Fruit fly (Drosophila melanogaster) whole organism, embryonic: ENCODE measurements around the gene Art1.
A peak's percentile ranks its signal among the peaks of the same experiment; 100 is the strongest.

ENCODE experiments used
- Antp ChIP-seq: fragments of 200-800 bp; sonication (Bioruptor generic); optimal IDR thresholded peaks from 3 replicates; lab custom pipeline; 2016; ENCODE audit warnings: missing biosample characterization, missing genetic modification characterization
- BEAF-32 ChIP-seq: fragments of 200-800 bp; sonication (Bioruptor generic); optimal IDR thresholded peaks from 3 replicates; lab custom pipeline; 2017; ENCODE audit warnings: missing biosample characterization, missing genetic modification characterization, mild to moderate bottlenecking, moderate library complexity, missing genetic modification reagents
- CG10267 ChIP-seq: fragments of 200-800 bp; sonication (Bioruptor generic); optimal IDR thresholded peaks from 2 replicates; lab custom pipeline; 2018; ENCODE audit warnings: missing biosample characterization, mild to moderate bottlenecking, missing genetic modification characterization, moderate library complexity
- CG11247 ChIP-seq: fragments of 200-800 bp; sonication (Bioruptor generic); IDR thresholded peaks from 2 replicates; pipeline ENCODE4 v1.3.6; 2022; ENCODE audit warnings: missing biosample characterization, missing genetic modification characterization
- CG15479 ChIP-seq: fragments of 200-800 bp; sonication (Bioruptor generic); optimal IDR thresholded peaks from 3 replicates; lab custom pipeline; 2019; ENCODE audit warnings: missing biosample characterization, mild to moderate bottlenecking, missing genetic modification characterization, moderate library complexity
- CG18011 ChIP-seq: fragments of 200-800 bp; sonication (Bioruptor generic); optimal IDR thresholded peaks from 2 replicates; lab custom pipeline; 2017; ENCODE audit warnings: missing biosample characterization, missing genetic modification characterization, mild to moderate bottlenecking, moderate library complexity, missing genotype
- CG18599 ChIP-seq: fragments of 200-800 bp; sonication (Bioruptor generic); optimal IDR thresholded peaks from 3 replicates; lab custom pipeline; 2017; ENCODE audit warnings: missing biosample characterization, missing genetic modification characterization, mild to moderate bottlenecking, moderate library complexity, missing genetic modification reagents
- CG2120 ChIP-seq: fragments of 200-800 bp; sonication (Bioruptor generic); optimal IDR thresholded peaks from 3 replicates; lab custom pipeline; 2016; ENCODE audit warnings: missing biosample characterization, missing genetic modification characterization
- CG33213 ChIP-seq: fragments of 200-800 bp; sonication (Bioruptor generic); optimal IDR thresholded peaks from 3 replicates; lab custom pipeline; 2016; ENCODE audit warnings: missing biosample characterization, missing genetic modification characterization
- CG4360 ChIP-seq: fragments of 200-800 bp; sonication (Bioruptor generic); IDR thresholded peaks from 2 replicates; pipeline ENCODE4 v1.3.6; 2022; ENCODE audit warnings: missing biosample characterization, missing genetic modification characterization
- CG4617 ChIP-seq: fragments of 200-800 bp; sonication (Bioruptor generic); optimal IDR thresholded peaks from 3 replicates; lab custom pipeline; 2016; ENCODE audit warnings: missing biosample characterization, missing genetic modification characterization, borderline replicate concordance
- CG5953 ChIP-seq: fragments of 200-800 bp; sonication (Bioruptor generic); IDR thresholded peaks from 2 replicates; pipeline ENCODE4 v1.3.6; 2022; ENCODE audit warnings: missing biosample characterization, missing genetic modification characterization
- CG6813 ChIP-seq: fragments of 200-800 bp; sonication (Bioruptor generic); optimal IDR thresholded peaks from 2 replicates; lab custom pipeline; 2017; ENCODE audit warnings: missing biosample characterization, missing genetic modification characterization, mild to moderate bottlenecking, moderate library complexity, missing genetic modification reagents
- CG7987 ChIP-seq: fragments of 200-800 bp; sonication (Bioruptor generic); optimal IDR thresholded peaks from 2 replicates; lab custom pipeline; 2018; ENCODE audit warnings: missing biosample characterization, mild to moderate bottlenecking, missing genetic modification characterization, moderate library complexity
- CG9215 ChIP-seq: fragments of 200-800 bp; sonication (Bioruptor generic); IDR thresholded peaks from 2 replicates; pipeline ENCODE4 v1.3.6; 2022; ENCODE audit warnings: missing biosample characterization, missing genetic modification characterization
- CG9797 ChIP-seq: fragments of 200-800 bp; sonication (Bioruptor generic); optimal IDR thresholded peaks from 3 replicates; lab custom pipeline; 2018; ENCODE audit warnings: missing biosample characterization, mild to moderate bottlenecking, missing genetic modification characterization
- CoRest ChIP-seq: fragments of 200-800 bp; sonication (Bioruptor generic); optimal IDR thresholded peaks from 3 replicates; lab custom pipeline; 2018; ENCODE audit warnings: missing biosample characterization, mild to moderate bottlenecking, missing genetic modification characterization, moderate library complexity
- Dbx ChIP-seq: fragments of 200-800 bp; sonication (Bioruptor generic); IDR thresholded peaks from 3 replicates; pipeline ENCODE4 v1.3.6; 2022; ENCODE audit warnings: missing biosample characterization, missing genetic modification characterization
- Dp ChIP-seq: fragments of 200-800 bp; sonication (Bioruptor generic); optimal IDR thresholded peaks from 2 replicates; lab custom pipeline; 2018; ENCODE audit warnings: missing biosample characterization, mild to moderate bottlenecking, missing genetic modification characterization, moderate library complexity
- E2f1 ChIP-seq: fragments of 200-800 bp; sonication (Bioruptor generic); IDR thresholded peaks from 2 replicates; pipeline ENCODE4 v1.3.6; 2022; ENCODE audit warnings: missing biosample characterization, missing genetic modification characterization
- E2f2 ChIP-seq: fragments of 200-800 bp; sonication (Bioruptor generic); IDR thresholded peaks from 2 replicates; pipeline ENCODE4 v1.3.6; 2022; ENCODE audit warnings: missing biosample characterization, missing genetic modification characterization
- Eip74EF ChIP-seq, 2 experiments: fragments of 200-800 bp in 1 of 2; fragments of >200 bp in 1 of 2; sonication (Bioruptor generic) in 1 of 2; optimal IDR thresholded peaks; 2 replicates each; lab custom pipeline; 2017 to 2019; ENCODE audit warnings: missing biosample characterization in 2 of 2, missing genetic modification characterization in 2 of 2, mild to moderate bottlenecking in 1 of 2, moderate library complexity in 1 of 2
- HmgZ ChIP-seq: fragments of 200-800 bp; sonication (Bioruptor generic); optimal IDR thresholded peaks from 2 replicates; lab custom pipeline; 2018; ENCODE audit warnings: missing biosample characterization, mild to moderate bottlenecking, missing genetic modification characterization
- MBD-R2 ChIP-seq: fragments of 200-800 bp; sonication (Bioruptor generic); IDR thresholded peaks from 2 replicates; pipeline ENCODE4 v1.3.6; 2022; ENCODE audit warnings: missing biosample characterization, missing genetic modification characterization
- MESR4 ChIP-seq: fragments of 200-800 bp; sonication (Bioruptor generic); optimal IDR thresholded peaks from 2 replicates; lab custom pipeline; 2018; ENCODE audit warnings: missing biosample characterization, mild to moderate bottlenecking, missing genetic modification characterization, moderate library complexity
- Oaz ChIP-seq: fragments of 200-800 bp; sonication (Bioruptor generic); IDR thresholded peaks from 2 replicates; pipeline ENCODE4 v1.3.6; 2022; ENCODE audit warnings: missing biosample characterization, missing genetic modification characterization
- Pdp1 ChIP-seq, 2 experiments: fragments of 200-800 bp; sonication (Bioruptor generic); optimal IDR thresholded peaks; 3 replicates each; lab custom pipeline; 2016; ENCODE audit warnings: missing biosample characterization in 2 of 2, missing genetic modification characterization in 2 of 2, mild to moderate bottlenecking in 1 of 2, moderate library complexity in 1 of 2
- Sin3A ChIP-seq: fragments of >200 bp; optimal IDR thresholded peaks from 2 replicates; lab custom pipeline; 2018
- Taf1 ChIP-seq: fragments of 200-800 bp; sonication (Bioruptor generic); IDR thresholded peaks from 2 replicates; pipeline ENCODE4 v1.3.6; 2022; ENCODE audit warnings: missing biosample characterization, missing genetic modification characterization
- Usf ChIP-seq: fragments of 200-800 bp; sonication (Bioruptor generic); optimal IDR thresholded peaks from 2 replicates; lab custom pipeline; 2017; ENCODE audit warnings: missing genotype, missing biosample characterization, missing genetic modification characterization
- az2 ChIP-seq: fragments of 200-800 bp; sonication (Bioruptor generic); optimal IDR thresholded peaks from 3 replicates; lab custom pipeline; 2016; ENCODE audit warnings: missing biosample characterization, missing genetic modification characterization
- bigmax ChIP-seq: fragments of 200-800 bp; sonication (Bioruptor generic); optimal IDR thresholded peaks from 2 replicates; lab custom pipeline; 2018; ENCODE audit warnings: missing biosample characterization, mild to moderate bottlenecking, missing genetic modification characterization
- bsh ChIP-seq, 2 experiments: fragments of 200-800 bp; sonication (Bioruptor generic); optimal IDR thresholded peaks; 2 replicates each; lab custom pipeline; 2017 to 2018; ENCODE audit warnings: mild to moderate bottlenecking in 2 of 2, missing biosample characterization in 2 of 2, missing genetic modification characterization in 2 of 2, moderate library complexity in 1 of 2
- cas ChIP-seq: fragments of 200-800 bp; sonication (Bioruptor generic); IDR thresholded peaks from 2 replicates; pipeline ENCODE4 v1.3.6; 2022; ENCODE audit warnings: missing biosample characterization, missing genetic modification characterization
- chif ChIP-seq, 2 experiments: fragments of 200-800 bp; sonication (Bioruptor generic); optimal IDR thresholded peaks; 3 replicates each; lab custom pipeline; 2016; ENCODE audit warnings: missing biosample characterization in 2 of 2, missing genetic modification characterization in 2 of 2
- dimm ChIP-seq: fragments of 200-800 bp; sonication (Bioruptor generic); IDR thresholded peaks from 2 replicates; pipeline ENCODE4 v1.3.6; 2022; ENCODE audit warnings: missing biosample characterization, missing genetic modification characterization
- ems ChIP-seq: fragments of 200-800 bp; sonication (Bioruptor generic); optimal IDR thresholded peaks from 3 replicates; lab custom pipeline; 2016; ENCODE audit warnings: missing biosample characterization, missing genetic modification characterization
- exex ChIP-seq: fragments of 200-800 bp; sonication (Bioruptor generic); optimal IDR thresholded peaks from 4 replicates; lab custom pipeline; 2018; ENCODE audit warnings: missing biosample characterization, mild to moderate bottlenecking, missing genetic modification characterization, moderate library complexity
- gfzf ChIP-seq: fragments of 200-800 bp; sonication (Bioruptor generic); optimal IDR thresholded peaks from 2 replicates; lab custom pipeline; 2016; ENCODE audit warnings: missing biosample characterization, mild to moderate bottlenecking, missing genetic modification characterization, moderate library complexity
- klu ChIP-seq: fragments of 200-800 bp; sonication (Bioruptor generic); IDR thresholded peaks from 2 replicates; pipeline ENCODE4 v1.3.6; 2022; ENCODE audit warnings: missing biosample characterization, missing genetic modification characterization
- pan ChIP-seq, 4 experiments: fragments of >200 bp in 3 of 4; fragments of 200-800 bp in 1 of 4; sonication (Bioruptor generic) in 1 of 4; optimal IDR thresholded peaks in 3 of 4; IDR thresholded peaks in 1 of 4; 2 replicates each; pipeline versions ENCODE4 v1.3.6 to Lab custom; 2017 to 2022; ENCODE audit warnings: missing biosample characterization in 2 of 4, missing genetic modification characterization in 2 of 4, mixed read lengths in 1 of 4
- pzg ChIP-seq: fragments of 200-800 bp; sonication (Bioruptor generic); optimal IDR thresholded peaks from 3 replicates; lab custom pipeline; 2018; ENCODE audit warnings: missing biosample characterization, mild to moderate bottlenecking, missing genetic modification characterization, moderate library complexity
- schlank ChIP-seq: fragments of 200-800 bp; sonication (Bioruptor generic); optimal IDR thresholded peaks from 2 replicates; lab custom pipeline; 2018; ENCODE audit warnings: missing biosample characterization, mild to moderate bottlenecking, missing genetic modification characterization
- sna ChIP-seq: fragments of 200-800 bp; sonication (Bioruptor generic); IDR thresholded peaks from 2 replicates; pipeline ENCODE4 v1.3.6; 2022; ENCODE audit warnings: missing biosample characterization, missing genetic modification characterization; ENCODE audit not compliant: partially characterized antibody
- trem ChIP-seq: fragments of 200-800 bp; optimal IDR thresholded peaks from 3 replicates; lab custom pipeline; 2019; ENCODE audit warnings: missing biosample characterization, mild to moderate bottlenecking, missing genetic modification characterization, moderate library complexity
- tup ChIP-seq: fragments of 200-800 bp; sonication (Bioruptor generic); optimal IDR thresholded peaks from 2 replicates; lab custom pipeline; 2016; ENCODE audit warnings: missing biosample characterization, mild to moderate bottlenecking, missing genetic modification characterization, moderate library complexity
- unpg ChIP-seq: fragments of 200-800 bp; sonication (Bioruptor generic); optimal IDR thresholded peaks from 3 replicates; lab custom pipeline; 2018; ENCODE audit warnings: missing biosample characterization, mild to moderate bottlenecking, missing genetic modification characterization, moderate library complexity
- zfh2 ChIP-seq: fragments of 200-800 bp; sonication (Bioruptor generic); optimal IDR thresholded peaks from 2 replicates; lab custom pipeline; 2016; ENCODE audit warnings: missing biosample characterization, missing genetic modification characterization

Art1 gene

DNA sequence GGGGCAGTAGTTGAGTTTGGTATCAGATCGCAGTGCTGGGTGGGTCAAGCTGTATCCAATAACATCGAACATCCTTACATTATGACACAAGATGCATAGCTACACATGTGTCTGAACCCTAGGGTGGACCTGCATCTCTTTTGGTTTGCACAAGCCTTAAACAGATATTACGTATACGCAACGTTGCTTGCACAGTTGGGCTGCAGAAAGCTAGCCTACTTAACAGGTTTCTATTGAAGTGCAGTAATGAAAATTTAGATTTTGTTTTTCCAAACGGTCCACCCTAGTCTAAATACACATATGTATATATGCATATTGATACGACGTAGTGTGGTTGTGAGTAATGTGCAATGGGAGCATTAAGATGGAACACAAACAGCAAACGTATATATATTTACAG lies 12.8 kb downstream of the Art1 start (continued):
- TF ChIP-seq sna (GFP tag; lab: Robert Waterston, UW) = no peak
- no peak for TF ChIP-seq klu (GFP tag; lab: Robert Waterston, UW)
- no peak for TF ChIP-seq CG18599 (GFP tag; lab: Kevin White, UChicago)
- 0 out of 2 replicates have a peak, but pooled peaks have one; percentile 17 for TF ChIP-seq E2f1 (GFP tag; lab: Robert Waterston, UW)
- no peak for TF ChIP-seq CG5953 (GFP tag; lab: Robert Waterston, UW)
- TF ChIP-seq CG9215 (GFP tag; lab: Robert Waterston, UW) = no peak
- no peak for TF ChIP-seq bsh (GFP tag; optimal IDR thresholded peaks at IDR 0.05; lab: Kevin White, UChicago)
- TF ChIP-seq dimm (GFP tag; lab: Robert Waterston, UW) = no peak
- TF ChIP-seq schlank (tag; lab: Kevin White, UChicago) = no peak
- TF ChIP-seq ems (GFP tag; lab: Kevin White, UChicago) = peak; percentile 38
- TF ChIP-seq CG7987 (GFP tag; lab: Kevin White, UChicago) = no peak
- TF ChIP-seq Antp (GFP tag; lab: Kevin White, UChicago) = no peak
- TF ChIP-seq CG6813 (GFP tag; lab: Kevin White, UChicago) = no peak
- TF ChIP-seq tup (GFP tag; lab: Kevin White, UChicago) = no peak
- no peak for TF ChIP-seq Pdp1 (GFP tag; optimal IDR thresholded peaks at IDR 0.05; lab: Kevin White, UChicago)
- TF ChIP-seq Taf1 (GFP tag; lab: Robert Waterston, UW) = 0 out of 2 replicates have a peak, but pooled peaks have one; percentile 49
- TF ChIP-seq CG4617 (GFP tag; lab: Kevin White, UChicago) = no peak
- TF ChIP-seq Eip74EF (GFP tag; optimal IDR thresholded peaks at IDR 0.05; lab: Kevin White, UChicago) = no peak
- no peak for TF ChIP-seq CG33213
- TF ChIP-seq CG11247 (GFP tag; lab: Robert Waterston, UW) = no peak
- TF ChIP-seq exex = no peak

DNA sequence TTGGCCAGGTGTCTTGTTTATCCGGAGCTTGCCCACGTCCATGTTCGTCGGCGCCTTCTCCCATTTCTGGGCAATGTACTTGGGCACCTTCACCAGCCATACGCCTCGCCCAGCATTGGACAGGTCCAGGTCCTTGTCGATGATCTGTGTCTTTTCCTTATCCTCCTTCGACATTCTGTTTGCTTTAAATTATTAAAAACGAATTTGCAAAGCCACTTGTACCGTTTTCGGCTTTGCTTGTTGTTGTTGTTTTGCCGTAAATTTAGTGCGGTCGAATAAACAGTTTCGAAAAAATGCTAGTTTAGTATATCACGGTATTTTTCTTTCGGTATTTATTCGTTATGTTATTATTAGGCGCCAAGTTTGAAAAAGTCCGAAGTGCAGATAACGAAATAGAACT lies 20.5 kb downstream of the Art1 start, which contains the start of gene TfIIFbeta:
Gene TfIIFbeta (minus strand): TSS at position 279 of the 400 bp plus-strand sequence.
- TF ChIP-seq bigmax (GFP tag; lab: Kevin White, UChicago) (no peak), HmgZ (tag; lab: Kevin White, UChicago) (no peak), Dbx (GFP tag; lab: Robert Waterston, UW) (0 out of 3 replicates have a peak, but pooled peaks have one; percentile 13), Dp (peak; percentile 87), MBD-R2 (GFP tag; lab: Robert Waterston, UW) (peak; percentile 67), Usf (no peak), Oaz (GFP tag; lab: Robert Waterston, UW) (no peak), MESR4 (GFP tag; lab: Kevin White, UChicago) (peak; percentile 62), CG2120 (no peak), E2f2 (peak; percentile 90), trem (tag; lab: Kevin White, UChicago) (peak; percentile 22), zfh2 (GFP tag; lab: Kevin White, UChicago) (no peak), CG4617 (GFP tag; lab: Kevin White, UChicago) (peak; percentile 62), gfzf (GFP tag; lab: Kevin White, UChicago) (peak; percentile 85), unpg (GFP tag; lab: Kevin White, UChicago) (no peak), CoRest (tag; lab: Kevin White, UChicago) (no peak), CG4360 (peak; percentile 97), chif (GFP tag; optimal IDR thresholded peaks at IDR 0.05; lab: Kevin White, UChicago) (no peak), CG18011 (GFP tag; lab: Kevin White, UChicago) (no peak), pan (optimal IDR thresholded peaks at IDR 0.05; lab: Kevin White, UChicago) (no peak), pan (GFP tag; optimal IDR thresholded peaks at IDR 0.05 in 1 of 2, IDR thresholded peaks at IDR 0.05 in 1 of 2) (no peak), BEAF-32 (GFP tag; lab: Kevin White, UChicago) (peak; percentile 16), CG15479 (no peak), pzg (GFP tag; lab: Kevin White, UChicago) (peak; percentile 50), CG10267 (tag; lab: Kevin White, UChicago) (peak; percentile 7), cas (GFP tag; lab: Robert Waterston, UW) (no peak), CG9797 (GFP tag; lab: Kevin White, UChicago) (peak; percentile 62), Sin3A (lab: Kevin White, UChicago) (no peak), az2 (GFP tag; lab: Kevin White, UChicago) (no peak)
